Worm (Caenorhabditis elegans) whole organism, young adult: ENCODE measurements around the gene F47B8.18.
"Not testable (repeated sequence)": the region's sequence is repeated elsewhere in the genome, so short reads cannot be mapped to it uniquely, and the experiment has no call there.

Experiments used
- F39B2.1 ChIP-seq: fragments of 200-800 bp; sonication (Bioruptor generic); IDR thresholded peaks from 2 replicates; pipeline ENCODE4 v1.3.6; 2022; ENCODE audit warnings: missing genetic modification reagents, missing genetic modification characterization, missing compliant biosample characterization
- Y79H2A.3 ChIP-seq: fragments of 200-800 bp; sonication (Bioruptor generic); conservative IDR thresholded peaks from 2 replicates; pipeline ENCODE4 v1.3.6; 2022; ENCODE audit warnings: missing genetic modification reagents, missing genetic modification characterization, missing compliant biosample characterization
- Y95B8A.8 ChIP-seq: fragments of 200-800 bp; sonication (Bioruptor generic); IDR thresholded peaks from 2 replicates; pipeline ENCODE4 v1.3.6; 2022; ENCODE audit warnings: missing genetic modification reagents, missing genetic modification characterization, missing compliant biosample characterization
- attf-6 ChIP-seq: fragments of 200-800 bp; sonication (Bioruptor generic); IDR thresholded peaks from 2 replicates; pipeline ENCODE4 v1.3.6; 2022; ENCODE audit warnings: missing genetic modification reagents, missing genetic modification characterization, missing compliant biosample characterization
- ceh-27 ChIP-seq: fragments of 200-800 bp; sonication (Bioruptor generic); optimal IDR thresholded peaks from 2 replicates; lab custom pipeline; 2018; ENCODE audit warnings: mild to moderate bottlenecking, missing genetic modification characterization, moderate library complexity, missing compliant biosample characterization
- lsy-27 ChIP-seq: sonication (generic microtip); optimal IDR thresholded peaks from 2 replicates; lab custom pipeline; 2017; ENCODE audit warnings: missing genetic modification characterization, mild to moderate bottlenecking, missing compliant biosample characterization, antibody characterized with exemption, missing genotype, borderline replicate concordance; ENCODE audit not compliant: insufficient read depth
- madf-10 ChIP-seq: sonication (generic microtip); optimal IDR thresholded peaks from 2 replicates; lab custom pipeline; 2016; ENCODE audit warnings: mild to moderate bottlenecking, missing genetic modification characterization, missing compliant biosample characterization
- madf-8 ChIP-seq: fragments of 200-800 bp; sonication (Bioruptor generic); conservative IDR thresholded peaks from 2 replicates; pipeline ENCODE4 v1.3.6; 2022; ENCODE audit warnings: missing genetic modification reagents, missing genetic modification characterization, missing compliant biosample characterization
- mcd-1 ChIP-seq: fragments of 200-800 bp; sonication (Bioruptor generic); IDR thresholded peaks from 2 replicates; pipeline ENCODE4 v1.3.6; 2022; ENCODE audit warnings: missing genetic modification reagents, missing genetic modification characterization, missing compliant biosample characterization
- nfya-2 ChIP-seq: fragments of 200-800 bp; sonication (Bioruptor generic); IDR thresholded peaks from 2 replicates; pipeline ENCODE4 v1.3.6; 2022; ENCODE audit warnings: missing genetic modification reagents, missing genetic modification characterization, missing compliant biosample characterization
- pha-4 ChIP-seq: fragments of 150-350 bp; sonication (generic microtip); optimal IDR thresholded peaks from 2 replicates; lab custom pipeline; 2014; ENCODE audit warnings: missing biosample characterization, missing genetic modification reagents, missing genetic modification characterization
- unc-62 ChIP-seq: fragments of 150-350 bp; optimal IDR thresholded peaks from 2 replicates; lab custom pipeline; 2014; ENCODE audit warnings: missing biosample characterization, missing genetic modification reagents, missing genetic modification characterization
- ztf-18 ChIP-seq: sonication (generic microtip); optimal IDR thresholded peaks from 2 replicates; lab custom pipeline; 2016; ENCODE audit warnings: missing genotype, mild to moderate bottlenecking, missing genetic modification characterization, missing compliant biosample characterization
- ztf-26 ChIP-seq: sonication (generic microtip); optimal IDR thresholded peaks from 2 replicates; lab custom pipeline; 2017; ENCODE audit warnings: missing genetic modification characterization, missing compliant biosample characterization

DNA sequence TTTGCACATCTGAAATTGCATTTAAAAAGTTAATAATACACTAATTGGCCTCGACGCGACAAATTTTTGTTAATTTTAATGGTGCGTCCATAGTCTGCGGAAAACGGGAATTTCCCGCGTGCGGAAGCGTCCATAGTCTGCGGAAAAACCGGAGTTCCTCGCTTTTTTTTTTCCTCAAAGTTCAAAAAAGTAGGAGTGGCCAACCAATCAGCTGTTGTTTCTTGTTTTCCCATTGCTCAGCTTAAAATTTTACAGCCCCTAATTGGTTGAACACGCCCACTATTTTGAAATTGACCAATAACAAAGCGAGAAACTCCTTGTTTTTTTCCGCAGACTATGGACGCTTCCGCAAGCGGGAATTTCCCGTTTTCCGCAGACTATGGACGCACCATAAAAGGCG is 32.1 kb upstream of the F47B8.18 start:
- TF ChIP-seq ztf-26 (tag; lab: Kevin White, UChicago); madf-10 (tag; lab: Kevin White, UChicago); ceh-27 (GFP tag; lab: Kevin White, UChicago); unc-62 (GFP tag; lab: Kevin White, UChicago); madf-8 (GFP tag; lab: Robert Waterston, UW); lsy-27; pha-4 (tag; lab: Kevin White, UChicago); ztf-18 (tag; lab: Kevin White, UChicago); Y79H2A.3; attf-6; F39B2.1; nfya-2 (GFP tag; lab: Robert Waterston, UW); Y95B8A.8; mcd-1 (GFP tag; lab: Robert Waterston, UW): not testable (repeated sequence)
